Worm (Caenorhabditis elegans): ENCODE data around the gene K03B8.14.

K03B8.14 gene

DNA sequence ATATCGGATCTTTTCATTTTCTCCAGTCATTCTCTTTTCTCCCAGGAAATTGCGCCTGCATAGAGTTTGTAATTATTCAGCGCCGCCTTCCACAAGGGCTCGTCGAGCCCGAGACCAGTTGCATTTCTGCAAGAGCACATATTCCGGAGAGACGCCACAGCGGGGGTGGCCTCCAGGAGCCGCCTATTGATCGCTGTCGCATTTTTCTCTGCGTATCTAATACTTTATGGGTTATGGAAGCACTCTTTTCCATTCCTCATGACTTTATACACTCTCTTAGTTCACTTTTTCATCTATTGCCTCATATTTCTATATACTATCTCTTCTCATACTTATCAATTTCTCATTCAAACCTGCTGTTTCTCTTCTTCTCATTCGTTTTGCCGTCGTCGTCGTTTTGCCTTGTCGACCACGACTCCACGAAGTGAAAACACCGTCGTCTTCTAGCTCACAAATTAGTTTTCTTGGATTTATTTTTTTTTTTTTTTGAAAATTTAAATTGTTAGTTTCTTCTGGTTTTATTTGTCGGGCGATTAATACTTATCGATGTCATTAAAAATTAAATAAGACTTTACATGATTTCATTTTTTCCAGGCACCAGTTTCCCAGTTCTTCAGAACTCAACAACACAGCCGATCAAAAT lies 15.0 kb upstream of the K03B8.14 start, which contains the start of gene cnb-1 (continued):
- TF ChIP-seq elt-2 (tag; optimal IDR thresholded peaks at IDR 0.05), result peak; percentile 35
- TF ChIP-seq C16A3.4 (tag; optimal IDR thresholded peaks at IDR 0.05), result no peak
- TF ChIP-seq nhr-84 (tag; optimal IDR thresholded peaks at IDR 0.05), result no peak
- TF ChIP-seq irx-1 (tag; optimal IDR thresholded peaks at IDR 0.05), result peak; percentile 55
- TF ChIP-seq fkh-10 (GFP tag; optimal IDR thresholded peaks at IDR 0.05), result peak; percentile 45
- peak; percentile 22 to 60 (median 38) for TF ChIP-seq ceh-82 (tag; optimal IDR thresholded peaks at IDR 0.05)
- no peak for TF ChIP-seq zag-1 (tag; optimal IDR thresholded peaks at IDR 0.05)
- no peak for TF ChIP-seq nhr-76 (tag; optimal IDR thresholded peaks at IDR 0.05)
- TF ChIP-seq jun-1 (tag; optimal IDR thresholded peaks at IDR 0.05), result peak; percentile 56
- TF ChIP-seq pax-3 (tag; optimal IDR thresholded peaks at IDR 0.05), result no peak
- TF ChIP-seq efl-3 (GFP tag; optimal IDR thresholded peaks at IDR 0.05), result no peak
- peak; percentile 79 for TF ChIP-seq mep-1 (tag; optimal IDR thresholded peaks at IDR 0.05)
- peak; percentile 10 for TF ChIP-seq aha-1 (tag; optimal IDR thresholded peaks at IDR 0.05)
- TF ChIP-seq grh-1 (GFP tag; IDR thresholded peaks at IDR 0.05), result no peak
- peak; percentile 66 to 73 for TF ChIP-seq lsy-2 (tag; optimal IDR thresholded peaks at IDR 0.05)
- TF ChIP-seq vab-15 (tag; optimal IDR thresholded peaks at IDR 0.05), result no peak
- TF ChIP-seq fkh-8 (tag; optimal IDR thresholded peaks at IDR 0.05), result peak; percentile 78
- TF ChIP-seq swsn-7 (tag; optimal IDR thresholded peaks at IDR 0.05), result peak; percentile 83
- TF ChIP-seq sptf-1 (tag; optimal IDR thresholded peaks at IDR 0.05), result no peak
- no peak for TF ChIP-seq ets-5 (GFP tag; IDR thresholded peaks at IDR 0.05)
- peak; percentile 48 to 58 for TF ChIP-seq lin-35 (GFP tag; optimal IDR thresholded peaks at IDR 0.05)
- TF ChIP-seq ceh-90 (tag; optimal IDR thresholded peaks at IDR 0.05), result no peak
- no peak for TF ChIP-seq alr-1 (tag; optimal IDR thresholded peaks at IDR 0.05; ENCODE audit: borderline replicate concordance)
- no peak for TF ChIP-seq nhr-28 (tag; optimal IDR thresholded peaks at IDR 0.05)
- peak; percentile 96 for TF ChIP-seq lin-14 (GFP tag; optimal IDR thresholded peaks at IDR 0.05)
- no peak for TF ChIP-seq zip-4 (GFP tag; optimal IDR thresholded peaks at IDR 0.05)
- no peak for TF ChIP-seq sup-37 (GFP tag; optimal IDR thresholded peaks at IDR 0.05)
- TF ChIP-seq mdl-1 (tag; optimal IDR thresholded peaks at IDR 0.05), result peak in 1 of 2 experiments; percentile 37
- no peak for TF ChIP-seq nhr-77 (tag; optimal IDR thresholded peaks at IDR 0.05)
- TF ChIP-seq unc-98 (GFP tag; IDR thresholded peaks at IDR 0.05), result no peak
- TF ChIP-seq hpl-2 (GFP tag; optimal IDR thresholded peaks at IDR 0.05), result no peak
- TF ChIP-seq ztf-11 (tag; optimal IDR thresholded peaks at IDR 0.05), result peak in 1 of 2 experiments; percentile 7
- TF ChIP-seq nhr-19 (GFP tag; conservative IDR thresholded peaks at IDR 0.05), result peak; percentile 62
- TF ChIP-seq nhr-85 (tag), result peak; percentile 77
- peak; percentile 63 for TF ChIP-seq fkh-4 (tag; optimal IDR thresholded peaks at IDR 0.05; ENCODE audit: borderline replicate concordance)
- TF ChIP-seq blmp-1 (tag; optimal IDR thresholded peaks at IDR 0.05), result peak; percentile 24
- peak; percentile 29 for TF ChIP-seq ama-1 (optimal IDR thresholded peaks at IDR 0.05)
- TF ChIP-seq hlh-17 (GFP tag; optimal IDR thresholded peaks at IDR 0.05; ENCODE audit: borderline replicate concordance), result no peak
- TF ChIP-seq pqm-1 (tag; optimal IDR thresholded peaks at IDR 0.05), result no peak
- peak; percentile 19 for TF ChIP-seq lin-13 (GFP tag; optimal IDR thresholded peaks at IDR 0.05)
- TF ChIP-seq lir-3 (tag; optimal IDR thresholded peaks at IDR 0.05; ENCODE audit: poor library complexity), result peak; percentile 62
- no peak for TF ChIP-seq F16B12.6 (tag; optimal IDR thresholded peaks at IDR 0.05)
- TF ChIP-seq nhr-12 (tag; optimal IDR thresholded peaks at IDR 0.05), result no peak
- TF ChIP-seq unc-86 (tag; optimal IDR thresholded peaks at IDR 0.05), result peak; percentile 81
- TF ChIP-seq tbx-2 (tag; optimal IDR thresholded peaks at IDR 0.05), result peak; percentile 79
- no peak for TF ChIP-seq lin-39 (tag; optimal IDR thresholded peaks at IDR 0.05)
- no peak for TF ChIP-seq pag-3 (tag; optimal IDR thresholded peaks at IDR 0.05; ENCODE audit: borderline replicate concordance, insufficient read depth)
- TF ChIP-seq Y116A8C.19 (tag; optimal IDR thresholded peaks at IDR 0.05; ENCODE audit: borderline replicate concordance), result no peak
